Worm (Caenorhabditis elegans) whole organism, L3 larva: ENCODE data around the gene strm-1.

Source experiments
- R02D3.7 ChIP-seq: fragments of 150-350 bp; optimal IDR thresholded peaks from 2 replicates; lab custom pipeline; 2014; ENCODE audit warnings: missing biosample characterization, missing genetic modification characterization
- ZK546.5 ChIP-seq: sonication (generic microtip); optimal IDR thresholded peaks from 2 replicates; lab custom pipeline; 2017; ENCODE audit warnings: missing biosample characterization, missing genetic modification characterization
- ama-1 ChIP-seq: fragments of 150-350 bp; optimal IDR thresholded peaks from 2 replicates; lab custom pipeline; 2018
- ceh-16 ChIP-seq: sonication (generic microtip); optimal IDR thresholded peaks from 2 replicates; lab custom pipeline; 2017; ENCODE audit warnings: missing biosample characterization, missing genetic modification characterization
- ceh-28 ChIP-seq: fragments of 150-350 bp; optimal IDR thresholded peaks from 2 replicates; lab custom pipeline; 2014; ENCODE audit warnings: missing biosample characterization, missing genetic modification reagents, missing genetic modification characterization
- ceh-82 ChIP-seq: fragments of 150-350 bp; optimal IDR thresholded peaks from 2 replicates; lab custom pipeline; 2014; ENCODE audit warnings: missing biosample characterization, missing genetic modification characterization
- ceh-9 ChIP-seq: sonication (generic microtip); optimal IDR thresholded peaks from 2 replicates; lab custom pipeline; 2018; ENCODE audit warnings: missing biosample characterization, missing genetic modification characterization
- daf-12 ChIP-seq: fragments of 150-350 bp; optimal IDR thresholded peaks from 2 replicates; lab custom pipeline; 2014; ENCODE audit warnings: missing biosample characterization, missing genetic modification reagents, missing genetic modification characterization
- egl-27 ChIP-seq: sonication (generic microtip); optimal IDR thresholded peaks from 4 replicates; lab custom pipeline; 2017; ENCODE audit warnings: missing biosample characterization, missing genetic modification reagents, missing genetic modification characterization
- egl-5 ChIP-seq: fragments of 150-350 bp; optimal IDR thresholded peaks from 2 replicates; lab custom pipeline; 2017; ENCODE audit warnings: missing biosample characterization, missing genetic modification reagents, missing genetic modification characterization, inconsistent platforms
- elt-1 ChIP-seq: fragments of 150-350 bp; optimal IDR thresholded peaks from 2 replicates; lab custom pipeline; 2014; ENCODE audit warnings: missing biosample characterization, missing genetic modification characterization
- elt-2 ChIP-seq: sonication (generic microtip); optimal IDR thresholded peaks from 2 replicates; lab custom pipeline; 2016; ENCODE audit warnings: missing genetic modification reagents, mild to moderate bottlenecking, missing genetic modification characterization, missing compliant biosample characterization
- elt-3 ChIP-seq, 3 experiments: fragments of 150-350 bp in 1 of 3; sonication (generic microtip) in 2 of 3; optimal IDR thresholded peaks; 2 replicates in 2 of 3; 4 replicates in 1 of 3; lab custom pipeline; 2014 to 2017; ENCODE audit warnings: missing biosample characterization in 3 of 3, missing genetic modification characterization in 3 of 3
- eor-1 ChIP-seq, 2 experiments: fragments of 150-350 bp; optimal IDR thresholded peaks; 2 replicates each; lab custom pipeline; 2014 to 2018; ENCODE audit warnings: missing biosample characterization in 2 of 2, missing genetic modification characterization in 2 of 2
- fkh-10 ChIP-seq: sonication (generic microtip); optimal IDR thresholded peaks from 2 replicates; lab custom pipeline; 2017; ENCODE audit warnings: missing biosample characterization, missing genetic modification reagents, missing genetic modification characterization
- fkh-2 ChIP-seq: fragments of 150-350 bp; optimal IDR thresholded peaks from 2 replicates; lab custom pipeline; 2014; ENCODE audit warnings: missing biosample characterization, missing genetic modification reagents, missing genetic modification characterization
- fos-1 ChIP-seq: fragments of 150-350 bp; optimal IDR thresholded peaks from 2 replicates; lab custom pipeline; 2014; ENCODE audit warnings: missing biosample characterization, missing genetic modification characterization
- hmg-11 ChIP-seq: sonication (generic microtip); optimal IDR thresholded peaks from 2 replicates; lab custom pipeline; 2016; ENCODE audit warnings: missing genetic modification characterization, missing compliant biosample characterization
- jun-1 ChIP-seq: fragments of 150-350 bp; optimal IDR thresholded peaks from 2 replicates; lab custom pipeline; 2014; ENCODE audit warnings: missing biosample characterization, missing genetic modification reagents, missing genetic modification characterization
- lin-15B ChIP-seq: fragments of 150-350 bp; optimal IDR thresholded peaks from 2 replicates; lab custom pipeline; 2014; ENCODE audit warnings: missing biosample characterization, missing genetic modification characterization
- lin-39 ChIP-seq: fragments of 150-350 bp; optimal IDR thresholded peaks from 2 replicates; lab custom pipeline; 2018; ENCODE audit warnings: missing biosample characterization, missing genetic modification reagents, missing genetic modification characterization
- mml-1 ChIP-seq: fragments of 150-350 bp; sonication (generic microtip); optimal IDR thresholded peaks from 3 replicates; lab custom pipeline; 2014; ENCODE audit warnings: missing biosample characterization, missing genetic modification characterization
- nfya-1 ChIP-seq: sonication (generic microtip); optimal IDR thresholded peaks from 2 replicates; lab custom pipeline; 2017; ENCODE audit warnings: missing genetic modification characterization, mild to moderate bottlenecking, missing compliant biosample characterization, antibody characterized with exemption, moderate library complexity; ENCODE audit not compliant: insufficient read depth
- nhr-11 ChIP-seq: fragments of 150-350 bp; optimal IDR thresholded peaks from 2 replicates; lab custom pipeline; 2014; ENCODE audit warnings: missing biosample characterization, missing genetic modification characterization
- nhr-12 ChIP-seq: fragments of 150-350 bp; optimal IDR thresholded peaks from 2 replicates; lab custom pipeline; 2014; ENCODE audit warnings: missing biosample characterization, missing genetic modification characterization
- nhr-23 ChIP-seq: fragments of 150-350 bp; optimal IDR thresholded peaks from 2 replicates; lab custom pipeline; 2014; ENCODE audit warnings: missing biosample characterization, missing genetic modification reagents, missing genetic modification characterization
- nhr-25 ChIP-seq: sonication (generic microtip); optimal IDR thresholded peaks from 2 replicates; lab custom pipeline; 2017; ENCODE audit warnings: missing biosample characterization, missing genetic modification characterization
- nhr-28 ChIP-seq: fragments of 150-350 bp; optimal IDR thresholded peaks from 2 replicates; lab custom pipeline; 2014; ENCODE audit warnings: missing biosample characterization, missing genetic modification characterization
- nhr-43 ChIP-seq: sonication (generic microtip); optimal IDR thresholded peaks from 2 replicates; lab custom pipeline; 2016; ENCODE audit warnings: mild to moderate bottlenecking, missing genetic modification characterization, missing compliant biosample characterization; ENCODE audit not compliant: poor library complexity, severe bottlenecking
- nhr-76 ChIP-seq: fragments of 150-350 bp; sonication (generic microtip); optimal IDR thresholded peaks from 5 replicates; lab custom pipeline; 2014; ENCODE audit warnings: missing biosample characterization, missing genetic modification characterization
- nhr-77 ChIP-seq: fragments of 150-350 bp; optimal IDR thresholded peaks from 2 replicates; lab custom pipeline; 2014; ENCODE audit warnings: missing biosample characterization, missing genetic modification characterization
- pha-4 ChIP-seq: fragments of 150-350 bp; optimal IDR thresholded peaks from 2 replicates; lab custom pipeline; 2014; ENCODE audit warnings: missing biosample characterization, missing genetic modification reagents, missing genetic modification characterization
- pqm-1 ChIP-seq: fragments of 150-350 bp; optimal IDR thresholded peaks from 2 replicates; lab custom pipeline; 2017; ENCODE audit warnings: missing biosample characterization, missing genetic modification characterization, inconsistent platforms
- snpc-4 ChIP-seq: fragments of 150-350 bp; optimal IDR thresholded peaks from 2 replicates; lab custom pipeline; 2014; ENCODE audit warnings: missing biosample characterization, missing genetic modification characterization
- tbx-2 ChIP-seq: sonication (generic microtip); optimal IDR thresholded peaks from 2 replicates; lab custom pipeline; 2016; ENCODE audit warnings: mild to moderate bottlenecking, missing genetic modification characterization, missing compliant biosample characterization
- zag-1 ChIP-seq: fragments of 150-350 bp; optimal IDR thresholded peaks from 2 replicates; lab custom pipeline; 2014; ENCODE audit warnings: missing biosample characterization, missing genetic modification characterization
- ztf-11 ChIP-seq: fragments of 150-350 bp; optimal IDR thresholded peaks from 2 replicates; lab custom pipeline; 2014; ENCODE audit warnings: missing biosample characterization, missing genetic modification characterization
- ztf-4 ChIP-seq: fragments of 150-350 bp; optimal IDR thresholded peaks from 2 replicates; lab custom pipeline; 2014; ENCODE audit warnings: missing biosample characterization, missing genetic modification characterization

Gene strm-1

ce11 chrIII:2401126-2402123, at the start of gene strm-1, which contains the start of gene cic-1:
strm-1 (plus strand) TSS chrIII:2402070.
cic-1 (minus strand) TSS chrIII:2401221.
- TF ChIP-seq ZK546.5 (tag; lab: Kevin White, UChicago): no peak
- no peak for TF ChIP-seq egl-27 (tag; lab: Kevin White, UChicago)
- no peak for TF ChIP-seq nhr-11 (tag; lab: Kevin White, UChicago)
- no peak for TF ChIP-seq elt-1 (tag; lab: Kevin White, UChicago)
- TF ChIP-seq eor-1 (tag; optimal IDR thresholded peaks at IDR 0.05; lab: Kevin White, UChicago): no peak
- no peak for TF ChIP-seq ceh-82 (tag; lab: Kevin White, UChicago)
- peak; percentile 6 for TF ChIP-seq pqm-1 (tag; lab: Kevin White, UChicago)
- TF ChIP-seq lin-39: peak; percentile 22
- TF ChIP-seq ztf-4 (tag; lab: Kevin White, UChicago): no peak
- TF ChIP-seq egl-5 (tag; lab: Kevin White, UChicago): peak; percentile 27
- peak; percentile 56 for TF ChIP-seq pha-4
- TF ChIP-seq ztf-11 (tag; lab: Kevin White, UChicago): no peak
- TF ChIP-seq nhr-25 (tag; lab: Kevin White, UChicago): no peak
- peak; percentile 98 for TF ChIP-seq R02D3.7 (tag; lab: Kevin White, UChicago)
- TF ChIP-seq lin-15B: peak; percentile 69
- no peak for TF ChIP-seq nhr-77 (tag; lab: Kevin White, UChicago)
- TF ChIP-seq elt-2 (tag; lab: Kevin White, UChicago): no peak
- TF ChIP-seq hmg-11 (tag; lab: Kevin White, UChicago): peak; percentile 59
- TF ChIP-seq nhr-28 (tag; lab: Kevin White, UChicago): no peak
- TF ChIP-seq nfya-1 (tag; lab: Kevin White, UChicago): peak; percentile 50
- TF ChIP-seq ceh-28 (tag; lab: Kevin White, UChicago): peak; percentile 68
- TF ChIP-seq, all 47 proteins: peak for 9

ce11 chrIII:2362648-2363047, 39.2 kb upstream of the strm-1 start, which contains the start of gene srd-69:
srd-69 (plus strand) TSS chrIII:2362948.
- TF ChIP-seq jun-1 (tag; lab: Kevin White, UChicago) (no peak), lin-15B (no peak)

ce11 chrIII:2368424-2368823, 33.4 kb upstream of the strm-1 start, which contains the start of gene H04J21.4:
H04J21.4 (minus strand) TSS chrIII:2368524.
- TF ChIP-seq ceh-9 (tag; lab: Kevin White, UChicago): no peak
- no peak for TF ChIP-seq elt-2 (tag; lab: Kevin White, UChicago)
- no peak for TF ChIP-seq fkh-10 (GFP tag; lab: Kevin White, UChicago)
- no peak for TF ChIP-seq nhr-12 (tag; lab: Kevin White, UChicago)
- TF ChIP-seq fkh-2 (tag; lab: Kevin White, UChicago): no peak
- TF ChIP-seq nhr-76 (tag; lab: Kevin White, UChicago): no peak
- TF ChIP-seq zag-1 (tag; lab: Kevin White, UChicago): no peak
- no peak for TF ChIP-seq nhr-23 (tag; lab: Kevin White, UChicago)
- no peak for TF ChIP-seq lin-39
- TF ChIP-seq egl-27 (tag; lab: Kevin White, UChicago): no peak
- TF ChIP-seq ceh-28 (tag; lab: Kevin White, UChicago): no peak
- TF ChIP-seq nhr-28 (tag; lab: Kevin White, UChicago): no peak
- no peak for TF ChIP-seq elt-3 (tag; optimal IDR thresholded peaks at IDR 0.05; lab: Kevin White, UChicago)
- no peak for TF ChIP-seq R02D3.7 (tag; lab: Kevin White, UChicago)
- TF ChIP-seq, all 47 proteins: peak for 0

- no peak for TF ChIP-seq ztf-11 (tag; lab: Kevin White, UChicago)
- no peak for TF ChIP-seq ceh-16
- no peak for TF ChIP-seq ZK546.5 (tag; lab: Kevin White, UChicago)
- no peak for TF ChIP-seq elt-1 (tag; lab: Kevin White, UChicago)
- TF ChIP-seq elt-3 (tag; optimal IDR thresholded peaks at IDR 0.05; lab: Kevin White, UChicago): no peak
- no peak for TF ChIP-seq nhr-43
- TF ChIP-seq nhr-25 (tag; lab: Kevin White, UChicago): no peak
- no peak for TF ChIP-seq fos-1 (tag; lab: Kevin White, UChicago)
- TF ChIP-seq egl-5 (tag; lab: Kevin White, UChicago): no peak
- TF ChIP-seq daf-12 (tag; lab: Kevin White, UChicago): no peak
- no peak for TF ChIP-seq lin-15B
- no peak for TF ChIP-seq tbx-2 (tag; lab: Kevin White, UChicago)
- TF ChIP-seq hmg-11 (tag; lab: Kevin White, UChicago): no peak
- no peak for TF ChIP-seq snpc-4 (tag; lab: Kevin White, UChicago)
- no peak for TF ChIP-seq mml-1
- no peak for TF ChIP-seq ama-1 (lab: Kevin White, UChicago)
- TF ChIP-seq ceh-28 (tag; lab: Kevin White, UChicago): no peak
- no peak for TF ChIP-seq fkh-10 (GFP tag; lab: Kevin White, UChicago)
These were observed 30.0 kb upstream of the strm-1 start, which contains the start of gene H04J21.1 for ce11 chrIII:2371864-2372263. H04J21.1 (minus strand) TSS chrIII:2371964.
